Fruit fly (Drosophila melanogaster): Measurements from ENCODE around the gene CG9777.

DNA sequence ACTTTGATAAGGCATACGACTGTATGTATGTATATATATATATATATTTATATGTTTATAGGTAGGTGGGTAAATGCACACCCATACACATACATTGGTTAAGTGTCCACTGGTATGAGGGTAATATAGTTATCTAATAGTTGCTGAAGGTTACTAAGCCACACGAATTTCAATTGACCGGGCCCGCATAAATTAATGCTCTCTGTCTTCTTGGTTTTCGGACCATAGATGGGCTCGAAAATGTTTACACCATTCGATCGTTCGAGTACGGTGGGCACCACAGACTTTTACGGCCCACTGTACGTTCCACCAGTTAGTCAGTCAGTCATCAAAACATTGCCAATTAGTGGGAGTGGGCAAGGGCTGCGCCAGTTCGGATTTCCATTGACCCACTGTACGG, 36.6 kb downstream of the CG9777 start:
- TF ChIP-seq CG7987 (GFP tag; optimal IDR thresholded peaks at IDR 0.05), result no peak
- no peak for TF ChIP-seq aop (GFP tag; IDR thresholded peaks at IDR 0.05)
- TF ChIP-seq CG18011 (GFP tag; optimal IDR thresholded peaks at IDR 0.05), result no peak
- no peak for TF ChIP-seq HHEX (GFP tag; optimal IDR thresholded peaks at IDR 0.05)
- no peak for TF ChIP-seq dimm (GFP tag; IDR thresholded peaks at IDR 0.05)
- no peak for TF ChIP-seq CkIIα-i1 (GFP tag; IDR thresholded peaks at IDR 0.05)
